Worm (Caenorhabditis elegans) whole organism, midembryonic: Measurements from ENCODE around the gene F15B9.11.

Experiments
- T22C8.4 ChIP-seq: fragments of 200-800 bp; sonication (Bioruptor generic); IDR thresholded peaks from 2 replicates; pipeline ENCODE4 v1.3.6; 2022; ENCODE audit warnings: missing genetic modification characterization, missing compliant biosample characterization
- cog-1 ChIP-seq: sonication (generic microtip); optimal IDR thresholded peaks from 2 replicates; lab custom pipeline; 2016; ENCODE audit warnings: missing genetic modification characterization, missing compliant biosample characterization
- flt-1 ChIP-seq: fragments of 200-800 bp; sonication (Bioruptor generic); IDR thresholded peaks from 2 replicates; pipeline ENCODE4 v1.3.6; 2022; ENCODE audit warnings: missing genetic modification characterization, missing compliant biosample characterization
- med-1 ChIP-seq: sonication (generic microtip); optimal IDR thresholded peaks from 2 replicates; lab custom pipeline; 2017; ENCODE audit warnings: missing genetic modification characterization, mild to moderate bottlenecking, missing compliant biosample characterization, antibody characterized with exemption, missing genetic modification reagents; ENCODE audit not compliant: insufficient read depth
- ref-1 ChIP-seq: fragments of 200-800 bp; sonication (Bioruptor generic); conservative IDR thresholded peaks from 2 replicates; pipeline ENCODE4 v1.3.6; 2022; ENCODE audit warnings: missing genetic modification reagents, missing genetic modification characterization, missing compliant biosample characterization
- tab-1 ChIP-seq: fragments of 200-800 bp; sonication (Bioruptor generic); IDR thresholded peaks from 2 replicates; pipeline ENCODE4 v1.3.6; 2022; ENCODE audit warnings: missing genetic modification characterization, missing compliant biosample characterization
- ztf-23 ChIP-seq: fragments of 200-800 bp; sonication (Bioruptor generic); IDR thresholded peaks from 2 replicates; pipeline ENCODE4 v1.3.6; 2022; ENCODE audit warnings: missing genetic modification reagents, missing genetic modification characterization, missing compliant biosample characterization

DNA sequence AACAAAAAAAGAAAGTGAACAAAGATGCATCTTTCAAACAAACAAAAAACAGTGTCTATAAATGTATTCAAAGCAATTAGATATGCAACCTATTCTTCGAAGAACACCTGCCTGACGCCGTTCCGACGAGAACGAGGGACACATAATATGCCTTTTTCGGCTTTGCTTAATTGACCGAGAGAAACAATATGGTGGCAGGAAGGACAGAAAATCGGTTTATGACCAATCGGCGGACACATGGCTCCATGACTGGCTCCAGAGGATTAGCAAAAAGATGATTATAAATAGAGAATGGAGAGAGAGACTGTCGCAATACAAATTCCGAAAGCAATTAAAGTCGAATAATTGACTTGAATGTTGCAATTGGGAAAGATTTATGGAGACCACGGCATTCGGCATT, 25.5 kb upstream of the F15B9.11 start:
- no peak for TF ChIP-seq tab-1
- TF ChIP-seq flt-1 (GFP tag; lab: Robert Waterston, UW), result no peak
- TF ChIP-seq ztf-23, result no peak
- TF ChIP-seq med-1 (GFP tag; lab: Kevin White, UChicago), result no peak
- TF ChIP-seq cog-1, result no peak
- no peak for TF ChIP-seq ref-1 (GFP tag; lab: Robert Waterston, UW)
- no peak for TF ChIP-seq T22C8.4 (GFP tag; lab: Robert Waterston, UW)
